Fruit fly (Drosophila melanogaster) whole organism, prepupa: ENCODE results near the gene dlt.

ENCODE experiments used
- CG16779 ChIP-seq: fragments of 200-800 bp; sonication (Bioruptor generic); optimal IDR thresholded peaks from 3 replicates; lab custom pipeline; 2017; ENCODE audit warnings: missing biosample characterization, mild to moderate bottlenecking, missing genetic modification characterization
- CG6854 ChIP-seq: fragments of 200-800 bp; sonication (Bioruptor generic); optimal IDR thresholded peaks from 2 replicates; lab custom pipeline; 2017; ENCODE audit warnings: missing biosample characterization, mild to moderate bottlenecking, missing genetic modification characterization
- Eip75B ChIP-seq: fragments of 200-800 bp; sonication (Bioruptor generic); optimal IDR thresholded peaks from 3 replicates; lab custom pipeline; 2016; ENCODE audit warnings: missing biosample characterization, missing genetic modification characterization
- Hr38 ChIP-seq: sonication (Bioruptor generic); optimal IDR thresholded peaks from 2 replicates; lab custom pipeline; 2016; ENCODE audit warnings: missing biosample characterization, missing genetic modification characterization
- topi ChIP-seq: fragments of 200-800 bp; sonication (Bioruptor generic); optimal IDR thresholded peaks from 3 replicates; lab custom pipeline; 2016; ENCODE audit warnings: missing biosample characterization, missing genetic modification characterization

- TF ChIP-seq topi (no peak), Eip75B (GFP tag; lab: Kevin White, UChicago) (peak; percentile 50), Hr38 (GFP tag; lab: Kevin White, UChicago) (no peak), CG6854 (GFP tag; lab: Kevin White, UChicago) (peak; percentile 81), CG16779 (tag; lab: Kevin White, UChicago) (peak; percentile 90)
Observed at dm6 chr3L:1810288-1810687, 15.2 kb upstream of the dlt start, which contains the start of gene GV1.
